Worm (Caenorhabditis elegans) whole organism, young adult: ENCODE results near the gene C26D10.4.

Source experiments
- C06A6.2 ChIP-seq: fragments of 200-800 bp; sonication (Bioruptor generic); conservative IDR thresholded peaks from 2 replicates; pipeline ENCODE4 v1.3.6; 2022; ENCODE audit warnings: missing genetic modification characterization, missing compliant biosample characterization
- F22D6.2 ChIP-seq: sonication (generic microtip); optimal IDR thresholded peaks from 2 replicates; lab custom pipeline; 2016; ENCODE audit warnings: mild to moderate bottlenecking, missing genetic modification characterization, missing compliant biosample characterization
- F33H1.4 ChIP-seq: fragments of 200-800 bp; sonication (Bioruptor generic); IDR thresholded peaks from 2 replicates; pipeline ENCODE4 v1.3.6; 2022; ENCODE audit warnings: missing genetic modification reagents, missing genetic modification characterization, missing compliant biosample characterization
- F52B5.7 ChIP-seq: sonication (generic microtip); optimal IDR thresholded peaks from 2 replicates; lab custom pipeline; 2016; ENCODE audit warnings: mild to moderate bottlenecking, missing genetic modification characterization, missing compliant biosample characterization
- F55B11.4 ChIP-seq: sonication (generic microtip); optimal IDR thresholded peaks from 2 replicates; lab custom pipeline; 2016; ENCODE audit warnings: missing compliant biosample characterization, missing genetic modification characterization, borderline replicate concordance; ENCODE audit not compliant: insufficient read depth
- F57C9.4 ChIP-seq: sonication (generic microtip); optimal IDR thresholded peaks from 2 replicates; lab custom pipeline; 2017; ENCODE audit warnings: mild to moderate bottlenecking, missing genetic modification characterization, missing compliant biosample characterization
- T07F8.4 ChIP-seq: sonication (generic microtip); optimal IDR thresholded peaks from 2 replicates; lab custom pipeline; 2016; ENCODE audit warnings: mild to moderate bottlenecking, missing genetic modification characterization, moderate library complexity, missing compliant biosample characterization
- Y53F4B.3 ChIP-seq: fragments of 200-800 bp; sonication (Bioruptor generic); IDR thresholded peaks from 2 replicates; pipeline ENCODE4 v1.3.6; 2022; ENCODE audit warnings: missing genetic modification reagents, missing genetic modification characterization, missing compliant biosample characterization
- Y53G8AR.9 ChIP-seq: fragments of 200-800 bp; sonication (Bioruptor generic); conservative IDR thresholded peaks from 2 replicates; pipeline ENCODE4 v1.3.6; 2022; ENCODE audit warnings: missing genetic modification reagents, missing genetic modification characterization, missing compliant biosample characterization
- Y56A3A.18 ChIP-seq: fragments of 200-800 bp; sonication (Bioruptor generic); IDR thresholded peaks from 2 replicates; pipeline ENCODE4 v1.3.6; 2022; ENCODE audit warnings: missing genetic modification reagents, missing genetic modification characterization, missing compliant biosample characterization
- akir-1 ChIP-seq: fragments of 200-800 bp; sonication (Bioruptor generic); optimal IDR thresholded peaks from 2 replicates; lab custom pipeline; 2018; ENCODE audit warnings: mild to moderate bottlenecking, missing genetic modification characterization, moderate library complexity, missing compliant biosample characterization
- aptf-2 ChIP-seq: fragments of 200-800 bp; sonication (Bioruptor generic); conservative IDR thresholded peaks from 2 replicates; pipeline ENCODE4 v1.3.6; 2022; ENCODE audit warnings: missing genetic modification reagents, missing genetic modification characterization, missing compliant biosample characterization
- atf-7 ChIP-seq: sonication (generic microtip); optimal IDR thresholded peaks from 2 replicates; lab custom pipeline; 2017; ENCODE audit warnings: mild to moderate bottlenecking, missing genetic modification characterization, missing compliant biosample characterization
- attf-5 ChIP-seq: fragments of 200-800 bp; sonication (Bioruptor generic); optimal IDR thresholded peaks from 2 replicates; lab custom pipeline; 2018; ENCODE audit warnings: mild to moderate bottlenecking, missing genetic modification characterization, missing compliant biosample characterization
- ccch-3 ChIP-seq: fragments of 200-800 bp; sonication (Bioruptor generic); optimal IDR thresholded peaks from 2 replicates; lab custom pipeline; 2018; ENCODE audit warnings: mild to moderate bottlenecking, missing genetic modification characterization, missing compliant biosample characterization
- ceh-79 ChIP-seq: sonication (generic microtip); optimal IDR thresholded peaks from 2 replicates; lab custom pipeline; 2017; ENCODE audit warnings: mild to moderate bottlenecking, missing genetic modification characterization, missing compliant biosample characterization
- die-1 ChIP-seq: sonication (generic microtip); optimal IDR thresholded peaks from 2 replicates; lab custom pipeline; 2016; ENCODE audit warnings: missing genotype, mild to moderate bottlenecking, missing genetic modification characterization, missing compliant biosample characterization
- efl-1 ChIP-seq: fragments of 150-350 bp; optimal IDR thresholded peaks from 2 replicates; lab custom pipeline; 2014; ENCODE audit warnings: missing biosample characterization, missing genetic modification reagents, missing genetic modification characterization
- egl-18 ChIP-seq: fragments of 200-800 bp; sonication (Bioruptor generic); IDR thresholded peaks from 2 replicates; pipeline ENCODE4 v1.3.6; 2022; ENCODE audit warnings: missing genetic modification reagents, missing genetic modification characterization, missing compliant biosample characterization
- egrh-3 ChIP-seq: fragments of 200-800 bp; sonication (Bioruptor generic); IDR thresholded peaks from 2 replicates; pipeline ENCODE4 v1.3.6; 2022; ENCODE audit warnings: missing genetic modification reagents, missing genetic modification characterization, missing compliant biosample characterization
- ekl-4 ChIP-seq: fragments of 200-800 bp; sonication (Bioruptor generic); IDR thresholded peaks from 2 replicates; pipeline ENCODE4 v1.3.6; 2022; ENCODE audit warnings: missing genetic modification reagents, missing genetic modification characterization, missing compliant biosample characterization
- fkh-3 ChIP-seq: sonication (generic microtip); optimal IDR thresholded peaks from 2 replicates; lab custom pipeline; 2016; ENCODE audit warnings: mild to moderate bottlenecking, missing genetic modification characterization, missing compliant biosample characterization
- gei-17 ChIP-seq: fragments of 200-800 bp; sonication (Bioruptor generic); optimal IDR thresholded peaks from 2 replicates; lab custom pipeline; 2018; ENCODE audit warnings: mild to moderate bottlenecking, missing genetic modification characterization, missing compliant biosample characterization
- lin-35 ChIP-seq, 3 experiments: fragments of 150-350 bp in 2 of 3; sonication (generic microtip) in 1 of 3; optimal IDR thresholded peaks; 2 replicates each; lab custom pipeline; 2014 to 2018; ENCODE audit warnings: missing biosample characterization in 3 of 3, missing genetic modification characterization in 3 of 3, missing genetic modification reagents in 3 of 3
- lsl-1 ChIP-seq: fragments of 200-800 bp; sonication (Bioruptor generic); optimal IDR thresholded peaks from 2 replicates; lab custom pipeline; 2018; ENCODE audit warnings: mild to moderate bottlenecking, missing genetic modification characterization, moderate library complexity, missing compliant biosample characterization
- mxl-1 ChIP-seq: sonication (generic microtip); optimal IDR thresholded peaks from 2 replicates; lab custom pipeline; 2016; ENCODE audit warnings: missing genetic modification characterization, missing compliant biosample characterization
- nhr-120 ChIP-seq: fragments of 200-800 bp; sonication (Bioruptor generic); IDR thresholded peaks from 2 replicates; pipeline ENCODE4 v1.3.6; 2022; ENCODE audit warnings: missing genetic modification characterization, missing compliant biosample characterization
- nhr-179 ChIP-seq: sonication (generic microtip); optimal IDR thresholded peaks from 2 replicates; lab custom pipeline; 2016; ENCODE audit warnings: mild to moderate bottlenecking, missing genetic modification characterization, missing compliant biosample characterization
- nhr-80 ChIP-seq: sonication (generic microtip); optimal IDR thresholded peaks from 2 replicates; lab custom pipeline; 2016; ENCODE audit warnings: missing genetic modification characterization, missing compliant biosample characterization
- pbrm-1 ChIP-seq: fragments of 200-800 bp; sonication (Bioruptor generic); IDR thresholded peaks from 2 replicates; pipeline ENCODE4 v1.3.6; 2022; ENCODE audit warnings: missing genetic modification reagents, missing genetic modification characterization, missing compliant biosample characterization
- pha-4 ChIP-seq: fragments of 150-350 bp; sonication (generic microtip); optimal IDR thresholded peaks from 2 replicates; lab custom pipeline; 2014; ENCODE audit warnings: missing biosample characterization, missing genetic modification reagents, missing genetic modification characterization
- rcor-1 ChIP-seq: fragments of 200-800 bp; sonication (Bioruptor generic); IDR thresholded peaks from 2 replicates; pipeline ENCODE4 v1.3.6; 2022; ENCODE audit warnings: missing genetic modification reagents, missing genetic modification characterization, missing compliant biosample characterization
- snpc-1.3 ChIP-seq: sonication (generic microtip); optimal IDR thresholded peaks from 2 replicates; lab custom pipeline; 2017; ENCODE audit warnings: missing genetic modification characterization, mild to moderate bottlenecking, missing compliant biosample characterization, antibody characterized with exemption, moderate library complexity, missing genotype, missing genetic modification reagents; ENCODE audit not compliant: insufficient read depth
- tbx-9 ChIP-seq: sonication (generic microtip); optimal IDR thresholded peaks from 2 replicates; lab custom pipeline; 2016; ENCODE audit warnings: borderline replicate concordance, missing genetic modification characterization, inconsistent platforms, missing compliant biosample characterization
- zfh-2 ChIP-seq: fragments of 200-800 bp; sonication (Bioruptor generic); conservative IDR thresholded peaks from 2 replicates; pipeline ENCODE4 v1.3.6; 2022; ENCODE audit warnings: missing genetic modification reagents, missing genetic modification characterization, missing compliant biosample characterization
- ztf-22 ChIP-seq: fragments of 200-800 bp; sonication (Bioruptor generic); optimal IDR thresholded peaks from 2 replicates; lab custom pipeline; 2018; ENCODE audit warnings: mild to moderate bottlenecking, missing genetic modification characterization, moderate library complexity, missing compliant biosample characterization
- ztf-6 ChIP-seq: fragments of 200-800 bp; sonication (Bioruptor generic); IDR thresholded peaks from 2 replicates; pipeline ENCODE4 v1.3.6; 2022; ENCODE audit warnings: missing genetic modification reagents, missing genetic modification characterization, missing compliant biosample characterization

The C26D10.4 gene

DNA sequence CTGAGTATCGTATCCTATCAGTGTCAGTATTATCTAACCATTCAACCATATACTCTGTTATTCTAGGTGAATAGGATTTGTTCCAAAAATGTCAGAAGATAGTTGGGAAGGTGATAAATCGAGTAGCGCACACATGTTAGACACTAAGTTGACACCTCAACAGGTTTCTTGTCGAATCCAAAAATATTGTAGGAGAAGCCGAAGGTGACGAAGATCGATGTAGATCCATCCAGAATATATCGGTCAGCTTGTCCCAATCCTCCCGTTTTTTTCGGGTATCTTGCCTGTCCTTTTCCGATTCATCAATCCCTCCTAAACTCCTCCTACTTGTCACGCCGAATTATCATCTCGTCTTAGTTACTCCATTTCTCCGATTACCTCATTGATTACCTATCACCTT, 16.1 kb downstream of the C26D10.4 start:
- TF ChIP-seq egrh-3 (no peak), snpc-1.3 (tag; lab: Kevin White, UChicago) (no peak), lsl-1 (GFP tag; lab: Kevin White, UChicago) (no peak), pha-4 (tag; lab: Kevin White, UChicago) (no peak), ceh-79 (tag; lab: Kevin White, UChicago) (no peak), ekl-4 (no peak), nhr-80 (tag; lab: Kevin White, UChicago) (no peak), F33H1.4 (GFP tag; lab: Robert Waterston, UW) (no peak), pbrm-1 (GFP tag; lab: Robert Waterston, UW) (no peak), F52B5.7 (tag; lab: Kevin White, UChicago) (no peak), egl-18 (GFP tag; lab: Robert Waterston, UW) (no peak), ccch-3 (GFP tag; lab: Kevin White, UChicago) (no peak), nhr-179 (tag; lab: Kevin White, UChicago) (no peak), efl-1 (GFP tag; lab: Kevin White, UChicago) (no peak), zfh-2 (GFP tag; lab: Robert Waterston, UW) (no peak), atf-7 (tag; lab: Kevin White, UChicago) (no peak)

DNA sequence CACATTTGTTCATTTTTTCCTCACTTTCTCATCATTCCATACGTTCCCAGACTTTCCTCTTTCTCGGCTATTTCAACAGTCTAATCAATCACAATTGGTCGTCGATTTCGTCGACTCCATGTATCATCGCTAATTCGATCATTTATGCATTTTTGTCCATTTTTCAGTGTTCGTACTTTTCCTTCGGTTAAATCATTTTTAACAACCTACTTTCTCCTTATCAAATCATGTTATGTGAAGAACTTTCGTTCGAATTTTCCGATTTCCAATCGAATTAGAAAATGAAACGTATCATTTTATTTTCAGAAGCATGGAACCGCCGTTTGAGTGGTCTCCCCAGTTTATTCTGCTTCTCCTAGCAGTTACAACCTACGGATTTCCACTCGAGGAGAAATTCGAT, 16.8 kb downstream of the C26D10.4 start, which contains the start of gene eff-1:
TSS of gene eff-1 (plus strand) at position 301 of the 400 bp plus-strand sequence.
- TF ChIP-seq F55B11.4 (tag; lab: Kevin White, UChicago) (no peak), F57C9.4 (no peak), lin-35 (GFP tag; optimal IDR thresholded peaks at IDR 0.05; lab: Kevin White, UChicago) (no peak), gei-17 (GFP tag; lab: Kevin White, UChicago) (no peak), nhr-179 (tag; lab: Kevin White, UChicago) (no peak), tbx-9 (tag; lab: Kevin White, UChicago) (no peak), Y56A3A.18 (GFP tag; lab: Robert Waterston, UW) (no peak), T07F8.4 (tag; lab: Kevin White, UChicago) (no peak), rcor-1 (GFP tag; lab: Robert Waterston, UW) (no peak), F22D6.2 (tag; lab: Kevin White, UChicago) (no peak), fkh-3 (tag; lab: Kevin White, UChicago) (no peak), mxl-1 (tag; lab: Kevin White, UChicago) (no peak), Y53G8AR.9 (GFP tag; lab: Robert Waterston, UW) (no peak), ztf-22 (no peak), ztf-6 (GFP tag; lab: Robert Waterston, UW) (no peak), nhr-120 (GFP tag; lab: Robert Waterston, UW) (no peak), C06A6.2 (GFP tag; lab: Robert Waterston, UW) (no peak), attf-5 (GFP tag; lab: Kevin White, UChicago) (no peak), Y53F4B.3 (GFP tag; lab: Robert Waterston, UW) (no peak)

DNA sequence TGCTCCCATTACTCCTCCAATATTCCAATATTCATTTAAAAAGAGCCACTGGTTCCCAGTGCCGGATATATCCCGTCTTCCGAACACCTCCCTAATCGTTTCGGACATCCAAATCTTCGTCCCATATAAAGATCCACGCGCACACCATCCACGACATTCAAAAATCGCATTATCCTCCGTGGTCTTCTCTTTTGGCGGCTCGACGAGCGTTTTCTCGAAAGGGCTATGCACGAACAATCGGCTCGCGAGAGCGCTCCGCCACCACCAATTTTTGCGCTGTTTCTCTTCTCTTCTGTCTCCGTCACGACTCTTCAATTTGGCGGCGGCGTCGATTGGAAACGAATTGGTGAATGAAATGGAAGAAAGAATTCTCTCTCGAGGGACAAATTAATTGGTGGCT, 23.7 kb downstream of the C26D10.4 start:
- TF ChIP-seq zfh-2 (GFP tag; lab: Robert Waterston, UW): peak; percentile 61; the same call in 1 of the 2 replicates
- no peak for TF ChIP-seq ccch-3 (GFP tag; lab: Kevin White, UChicago)
- no peak for TF ChIP-seq akir-1 (GFP tag; lab: Kevin White, UChicago)
- no peak for TF ChIP-seq die-1 (tag; lab: Kevin White, UChicago)
- TF ChIP-seq aptf-2 (GFP tag; lab: Robert Waterston, UW): no peak
